Fruit fly (Drosophila melanogaster) S2 (cell line): Measurements from ENCODE around the gene CG8209.

Experiments used
- CG8478 ChIP-seq: fragments of >200 bp; optimal IDR thresholded peaks from 2 replicates; lab custom pipeline; 2018
- CTCF ChIP-seq, 2 experiments: fragments of >200 bp; optimal IDR thresholded peaks; 2 replicates each; lab custom pipeline; 2018

dm6 chr3L:7958083-7958482 lies 18.1 kb upstream of the CG8209 start:
- TF ChIP-seq CG8478 (no peak), CTCF (optimal IDR thresholded peaks at IDR 0.05; lab: Kevin White, UChicago) (no peak)
